Worm (Caenorhabditis elegans): ENCODE data around the gene mdt-27.

The mdt-27 gene

ce11 chrV:9222819-9223218, 9.4 kb upstream of the mdt-27 start:
- no peak for TF ChIP-seq R02D3.7 (tag; optimal IDR thresholded peaks at IDR 0.05)
- TF ChIP-seq peb-1 (tag; optimal IDR thresholded peaks at IDR 0.05): no peak
- TF ChIP-seq sem-4 (tag; optimal IDR thresholded peaks at IDR 0.05): no peak
- no peak for TF ChIP-seq nhr-10 (tag; optimal IDR thresholded peaks at IDR 0.05)
- TF ChIP-seq ceh-16 (tag; optimal IDR thresholded peaks at IDR 0.05): no peak
- no peak for TF ChIP-seq nhr-237 (tag; optimal IDR thresholded peaks at IDR 0.05)
- no peak for TF ChIP-seq nhr-77 (tag; optimal IDR thresholded peaks at IDR 0.05)
- no peak for TF ChIP-seq lsy-2 (tag; optimal IDR thresholded peaks at IDR 0.05)
- TF ChIP-seq fos-1 (tag; optimal IDR thresholded peaks at IDR 0.05): no peak
- no peak for TF ChIP-seq C34F6.9 (tag; optimal IDR thresholded peaks at IDR 0.05)
- TF ChIP-seq nhr-23 (tag; optimal IDR thresholded peaks at IDR 0.05): no peak
- TF ChIP-seq lin-11 (tag; optimal IDR thresholded peaks at IDR 0.05): no peak
- TF ChIP-seq gmeb-1 (tag; optimal IDR thresholded peaks at IDR 0.05): no peak
- no peak for TF ChIP-seq ztf-4 (tag; optimal IDR thresholded peaks at IDR 0.05)
- TF ChIP-seq nhr-25 (tag; optimal IDR thresholded peaks at IDR 0.05): no peak
- no peak for TF ChIP-seq nhr-21 (tag; optimal IDR thresholded peaks at IDR 0.05)
- TF ChIP-seq skn-1 (tag; optimal IDR thresholded peaks at IDR 0.05): no peak
- no peak for TF ChIP-seq ztf-1 (GFP tag; conservative IDR thresholded peaks at IDR 0.05)
- no peak for TF ChIP-seq dmd-4 (tag; optimal IDR thresholded peaks at IDR 0.05)

ce11 chrV:9221566-9221965, 8.1 kb upstream of the mdt-27 start, which contains the start of gene grd-6:
TSS of gene grd-6 (plus strand) at chrV:9221866.
- TF ChIP-seq blmp-1 (tag; optimal IDR thresholded peaks at IDR 0.05; ENCODE audit: insufficient read depth): no peak
- TF ChIP-seq nhr-23 (tag; optimal IDR thresholded peaks at IDR 0.05): no peak
- TF ChIP-seq ztf-4 (tag; optimal IDR thresholded peaks at IDR 0.05): no peak
- no peak for TF ChIP-seq nhr-6 (tag; optimal IDR thresholded peaks at IDR 0.05)
- no peak for TF ChIP-seq R02D3.7 (tag; optimal IDR thresholded peaks at IDR 0.05)
- no peak for TF ChIP-seq F13H6.1 (tag; optimal IDR thresholded peaks at IDR 0.05)
- TF ChIP-seq fos-1 (tag; optimal IDR thresholded peaks at IDR 0.05): no peak
- TF ChIP-seq skn-1 (tag; optimal IDR thresholded peaks at IDR 0.05): no peak
- TF ChIP-seq nhr-10 (tag; optimal IDR thresholded peaks at IDR 0.05): no peak
- no peak for TF ChIP-seq C34F6.9 (tag; optimal IDR thresholded peaks at IDR 0.05)

ce11 chrV:9220444-9220843, 7.0 kb upstream of the mdt-27 start:
- no peak for TF ChIP-seq dmd-4 (tag; optimal IDR thresholded peaks at IDR 0.05)
- TF ChIP-seq gmeb-1 (tag; optimal IDR thresholded peaks at IDR 0.05): peak; percentile 85
- TF ChIP-seq sma-9 (GFP tag; optimal IDR thresholded peaks at IDR 0.05): peak; percentile 58
- no peak for TF ChIP-seq sma-9 (tag; optimal IDR thresholded peaks at IDR 0.05)
- TF ChIP-seq F13H6.1 (tag; optimal IDR thresholded peaks at IDR 0.05): peak; percentile 23
- peak; percentile 22 for TF ChIP-seq lin-11 (tag; optimal IDR thresholded peaks at IDR 0.05)
- TF ChIP-seq lsy-2 (tag; optimal IDR thresholded peaks at IDR 0.05): peak in 1 of 2 experiments; percentile 63
- TF ChIP-seq lin-13 (GFP tag; optimal IDR thresholded peaks at IDR 0.05): peak; percentile 50
- TF ChIP-seq fos-1 (tag; optimal IDR thresholded peaks at IDR 0.05): peak; percentile 34
- TF ChIP-seq mbf-1 (tag; optimal IDR thresholded peaks at IDR 0.05): no peak
- no peak for TF ChIP-seq snpc-4 (tag; optimal IDR thresholded peaks at IDR 0.05)
- TF ChIP-seq ztf-1 (GFP tag; conservative IDR thresholded peaks at IDR 0.05): no peak
- TF ChIP-seq crh-2 (tag; optimal IDR thresholded peaks at IDR 0.05): peak; percentile 57
- TF ChIP-seq nhr-129 (tag; optimal IDR thresholded peaks at IDR 0.05): peak; percentile 49
- TF ChIP-seq C34F6.9 (tag; optimal IDR thresholded peaks at IDR 0.05): peak; percentile 59
- TF ChIP-seq unc-55 (GFP tag; optimal IDR thresholded peaks at IDR 0.05): peak; percentile 79

- TF ChIP-seq alr-1 (tag; optimal IDR thresholded peaks at IDR 0.05) (no peak), egl-27 (tag; optimal IDR thresholded peaks at IDR 0.05) (no peak), mbf-1 (tag; optimal IDR thresholded peaks at IDR 0.05) (no peak), nhr-23 (tag; optimal IDR thresholded peaks at IDR 0.05) (no peak), snpc-4 (tag; optimal IDR thresholded peaks at IDR 0.05) (no peak), unc-62 (GFP tag; optimal IDR thresholded peaks at IDR 0.05) (no peak), nhr-12 (tag; optimal IDR thresholded peaks at IDR 0.05) (no peak), ztf-11 (tag; optimal IDR thresholded peaks at IDR 0.05) (no peak), nhr-10 (tag; optimal IDR thresholded peaks at IDR 0.05) (no peak), aly-2 (tag; optimal IDR thresholded peaks at IDR 0.05) (no peak), crh-2 (tag; optimal IDR thresholded peaks at IDR 0.05) (no peak), nhr-77 (tag; optimal IDR thresholded peaks at IDR 0.05) (no peak), nhr-237 (tag; optimal IDR thresholded peaks at IDR 0.05) (no peak), ama-1 (optimal IDR thresholded peaks at IDR 0.05) (no peak), unc-39 (tag; optimal IDR thresholded peaks at IDR 0.05) (no peak), ztf-4 (tag; optimal IDR thresholded peaks at IDR 0.05) (no peak), unc-55 (GFP tag; optimal IDR thresholded peaks at IDR 0.05) (no peak)
Measured at ce11 chrV:9219390-9219733, 5.9 kb upstream of the mdt-27 start.

All from whole organism, L2 larva.